Fruit fly (Drosophila melanogaster) whole organism, wandering third instar larva: ENCODE data around the gene Rh5.

ENCODE experiments used
- Abd-B ChIP-seq: fragments of >200 bp; optimal IDR thresholded peaks from 2 replicates; lab custom pipeline; 2017; ENCODE audit warnings: missing biosample characterization, missing genetic modification characterization
- CG32264 ChIP-seq: fragments of 200-800 bp; sonication (Bioruptor generic); optimal IDR thresholded peaks from 2 replicates; lab custom pipeline; 2016; ENCODE audit warnings: missing biosample characterization, missing genetic modification characterization
- CG9705 ChIP-seq: fragments of 200-800 bp; sonication (Bioruptor generic); optimal IDR thresholded peaks from 2 replicates; lab custom pipeline; 2018; ENCODE audit warnings: missing biosample characterization, mild to moderate bottlenecking, missing genetic modification characterization
- CrebA ChIP-seq: fragments of 200-800 bp; sonication (Bioruptor generic); optimal IDR thresholded peaks from 2 replicates; lab custom pipeline; 2016; ENCODE audit warnings: missing biosample characterization, mild to moderate bottlenecking, missing genetic modification characterization, borderline replicate concordance
- Dfd ChIP-seq: fragments of >200 bp; optimal IDR thresholded peaks from 2 replicates; lab custom pipeline; 2017; ENCODE audit warnings: missing biosample characterization, missing genetic modification characterization
- Dif ChIP-seq: fragments of 200-275, 200-300 bp; sonication (Bioruptor generic); optimal IDR thresholded peaks from 2 replicates; lab custom pipeline; 2018; ENCODE audit warnings: missing biosample characterization, missing genetic modification characterization; ENCODE audit not compliant: partially characterized antibody
- GATAd ChIP-seq: sonication (Bioruptor generic); optimal IDR thresholded peaks from 2 replicates; lab custom pipeline; 2016; ENCODE audit warnings: missing biosample characterization, missing genetic modification characterization
- HLH106 ChIP-seq: fragments of 200-800 bp; optimal IDR thresholded peaks from 3 replicates; lab custom pipeline; 2019; ENCODE audit warnings: missing biosample characterization, mild to moderate bottlenecking, missing genetic modification characterization, moderate library complexity
- Hnf4 ChIP-seq: fragments of 200-800 bp; sonication (Bioruptor generic); optimal IDR thresholded peaks from 2 replicates; lab custom pipeline; 2016; ENCODE audit warnings: missing biosample characterization, mild to moderate bottlenecking, missing genetic modification characterization
- Hr78 ChIP-seq: fragments of >200 bp; optimal IDR thresholded peaks from 2 replicates; lab custom pipeline; 2017; ENCODE audit warnings: missing biosample characterization, missing genetic modification characterization
- Hr83 ChIP-seq: fragments of 200-300 bp; sonication (Bioruptor generic); optimal IDR thresholded peaks from 2 replicates; lab custom pipeline; 2016; ENCODE audit warnings: missing biosample characterization, mild to moderate bottlenecking, missing genetic modification characterization, moderate library complexity; ENCODE audit not compliant: poor library complexity, severe bottlenecking
- Jra ChIP-seq: sonication (Bioruptor generic); optimal IDR thresholded peaks from 2 replicates; lab custom pipeline; 2016; ENCODE audit warnings: missing biosample characterization, missing genetic modification characterization
- Mio ChIP-seq: sonication (Bioruptor generic); optimal IDR thresholded peaks from 2 replicates; lab custom pipeline; 2016; ENCODE audit warnings: missing biosample characterization, missing genetic modification characterization
- Myc ChIP-seq: fragments of >200 bp; optimal IDR thresholded peaks from 2 replicates; lab custom pipeline; 2017
- N ChIP-seq: fragments of >200 bp; optimal IDR thresholded peaks from 2 replicates; lab custom pipeline; 2018; ENCODE audit warnings: missing biosample characterization, missing external identifiers, missing genetic modification characterization
- OdsH ChIP-seq: fragments of 200-800 bp; sonication (Bioruptor generic); optimal IDR thresholded peaks from 2 replicates; lab custom pipeline; 2016; ENCODE audit warnings: missing biosample characterization, mild to moderate bottlenecking, missing genetic modification characterization
- Rel ChIP-seq, 2 experiments: fragments of 200-800 bp; sonication (Bioruptor generic) in 1 of 2; optimal IDR thresholded peaks; 2 replicates in 1 of 2; 3 replicates in 1 of 2; lab custom pipeline; 2016 to 2019; ENCODE audit warnings: mild to moderate bottlenecking in 2 of 2, missing biosample characterization in 2 of 2, missing genetic modification characterization in 2 of 2, moderate library complexity in 1 of 2
- Sp1 ChIP-seq: fragments of 200-800 bp; sonication (Bioruptor generic); optimal IDR thresholded peaks from 3 replicates; lab custom pipeline; 2019; ENCODE audit warnings: missing biosample characterization, mild to moderate bottlenecking, missing genetic modification characterization, moderate library complexity
- Vsx2 ChIP-seq: fragments of 200-300, 225-300 bp; sonication (Bioruptor generic); optimal IDR thresholded peaks from 2 replicates; lab custom pipeline; 2018; ENCODE audit warnings: missing biosample characterization, missing genetic modification characterization; ENCODE audit not compliant: partially characterized antibody
- br ChIP-seq: fragments of 200-800 bp; sonication (Bioruptor generic); optimal IDR thresholded peaks from 2 replicates; lab custom pipeline; 2016; ENCODE audit warnings: missing biosample characterization, missing genetic modification characterization
- brk ChIP-seq: fragments of 200-800 bp; sonication (Bioruptor generic); optimal IDR thresholded peaks from 2 replicates; lab custom pipeline; 2016; ENCODE audit warnings: missing biosample characterization, mild to moderate bottlenecking, missing genetic modification characterization
- dl ChIP-seq, 2 experiments: fragments of 175-275, 200-275 bp in 1 of 2; fragments of 200-275 bp in 1 of 2; sonication (Bioruptor generic); optimal IDR thresholded peaks; lab custom pipeline; 2018; ENCODE audit warnings: mild to moderate bottlenecking in 2 of 2, missing biosample characterization in 2 of 2, missing genetic modification characterization in 2 of 2, moderate library complexity in 2 of 2; ENCODE audit not compliant: partially characterized antibody in 2 of 2, insufficient read depth in 1 of 2
- dmrt93B ChIP-seq: fragments of 200-800 bp; sonication (Bioruptor generic); optimal IDR thresholded peaks from 2 replicates; lab custom pipeline; 2018; ENCODE audit warnings: missing biosample characterization, mild to moderate bottlenecking, missing genetic modification characterization
- dsf ChIP-seq: sonication (Bioruptor generic); optimal IDR thresholded peaks from 2 replicates; lab custom pipeline; 2016; ENCODE audit warnings: missing biosample characterization, missing genetic modification characterization, borderline replicate concordance
- ey ChIP-seq: fragments of 200-800 bp; sonication (Bioruptor generic); optimal IDR thresholded peaks from 2 replicates; lab custom pipeline; 2016; ENCODE audit warnings: missing biosample characterization, missing genetic modification characterization
- foxo ChIP-seq, 2 experiments: fragments of 200-800 bp; sonication (Bioruptor generic); optimal IDR thresholded peaks; 2 replicates in 1 of 2; 3 replicates in 1 of 2; lab custom pipeline; 2016 to 2017; ENCODE audit warnings: missing biosample characterization in 2 of 2, missing genetic modification characterization in 2 of 2
- fru ChIP-seq: fragments of 200-800 bp; sonication (Bioruptor generic); optimal IDR thresholded peaks from 3 replicates; lab custom pipeline; 2016; ENCODE audit warnings: missing biosample characterization, mild to moderate bottlenecking, missing genetic modification characterization
- h ChIP-seq: fragments of 200-800 bp; sonication (Bioruptor generic); optimal IDR thresholded peaks from 3 replicates; lab custom pipeline; 2016; ENCODE audit warnings: missing biosample characterization, mild to moderate bottlenecking, missing genetic modification characterization
- jim ChIP-seq: fragments of 175-275, 200-325 bp; sonication (Bioruptor generic); optimal IDR thresholded peaks from 2 replicates; lab custom pipeline; 2016; ENCODE audit warnings: missing biosample characterization, mild to moderate bottlenecking, missing genetic modification characterization
- lola ChIP-seq: fragments of >200 bp; optimal IDR thresholded peaks from 2 replicates; lab custom pipeline; 2017; ENCODE audit warnings: missing biosample characterization, missing genetic modification characterization
- pan ChIP-seq: fragments of >200 bp; optimal IDR thresholded peaks from 2 replicates; lab custom pipeline; 2017
- psq ChIP-seq: fragments of 200-800 bp; sonication (Bioruptor generic); optimal IDR thresholded peaks from 3 replicates; lab custom pipeline; 2017; ENCODE audit warnings: missing biosample characterization, mild to moderate bottlenecking, missing genetic modification characterization, moderate library complexity
- rgr ChIP-seq: fragments of 200-800 bp; sonication (Bioruptor generic); optimal IDR thresholded peaks from 3 replicates; lab custom pipeline; 2016; ENCODE audit warnings: missing biosample characterization, mild to moderate bottlenecking, missing genetic modification characterization
- sage ChIP-seq: fragments of 200-800 bp; sonication (Bioruptor generic); optimal IDR thresholded peaks from 2 replicates; lab custom pipeline; 2016; ENCODE audit warnings: missing biosample characterization, mild to moderate bottlenecking, missing genetic modification characterization
- sv ChIP-seq: fragments of 200-800 bp; sonication (Bioruptor generic); optimal IDR thresholded peaks from 3 replicates; lab custom pipeline; 2016; ENCODE audit warnings: missing biosample characterization, missing genetic modification characterization
- tai ChIP-seq: sonication (Bioruptor generic); optimal IDR thresholded peaks from 2 replicates; lab custom pipeline; 2016; ENCODE audit warnings: missing biosample characterization, missing genetic modification characterization
- usp ChIP-seq: fragments of >200 bp; optimal IDR thresholded peaks from 2 replicates; lab custom pipeline; 2017; ENCODE audit warnings: missing biosample characterization, missing genetic modification characterization
- woc ChIP-seq: sonication (Bioruptor generic); optimal IDR thresholded peaks from 2 replicates; lab custom pipeline; 2016; ENCODE audit warnings: missing biosample characterization, mild to moderate bottlenecking, missing genetic modification characterization

The Rh5 gene

dm6 chr2L:11987945-11988344, 20.0 kb upstream of the Rh5 start, which contains the start of the genes CG6686 and CG34163:
Gene CG6686, minus strand, starts transcription at chr2L:11988039.
Gene CG34163, plus strand, starts transcription at chr2L:11988270.
- TF ChIP-seq Sp1 (no peak), Dif (GFP tag; lab: Kevin White, UChicago) (no peak), tai (GFP tag; lab: Kevin White, UChicago) (no peak), dsf (GFP tag; lab: Kevin White, UChicago) (no peak), Jra (GFP tag; lab: Kevin White, UChicago) (no peak), dmrt93B (GFP tag; lab: Kevin White, UChicago) (no peak), woc (GFP tag; lab: Kevin White, UChicago) (no peak), HLH106 (tag; lab: Kevin White, UChicago) (peak; percentile 47), ey (GFP tag; lab: Kevin White, UChicago) (peak; percentile 59), Rel (GFP tag; optimal IDR thresholded peaks at IDR 0.05; lab: Kevin White, UChicago) (no peak), Rel (tag; optimal IDR thresholded peaks at IDR 0.05; lab: Kevin White, UChicago) (peak; percentile 15), Hr78 (GFP tag; lab: Kevin White, UChicago) (no peak), jim (GFP tag; lab: Kevin White, UChicago) (no peak), pan (lab: Kevin White, UChicago) (no peak), Hnf4 (no peak), Vsx2 (no peak), dl (GFP tag; optimal IDR thresholded peaks at IDR 0.05; lab: Kevin White, UChicago; ENCODE audit: insufficient read depth in 1 of 2, partially characterized antibody in 2 of 2) (no peak), br (GFP tag; lab: Kevin White, UChicago) (no peak), GATAd (GFP tag; lab: Kevin White, UChicago) (peak; percentile 19), psq (peak; percentile 45), CG32264 (no peak), Mio (GFP tag; lab: Kevin White, UChicago) (no peak), usp (no peak), Dfd (GFP tag; lab: Kevin White, UChicago) (no peak), OdsH (peak; percentile 50), N (GFP tag; lab: Kevin White, UChicago) (no peak), foxo (GFP tag; optimal IDR thresholded peaks at IDR 0.05; lab: Kevin White, UChicago) (no peak), fru (GFP tag; lab: Kevin White, UChicago) (no peak), rgr (GFP tag; lab: Kevin White, UChicago) (no peak), sage (GFP tag; lab: Kevin White, UChicago) (no peak), brk (no peak), sv (GFP tag; lab: Kevin White, UChicago) (no peak), CrebA (GFP tag; lab: Kevin White, UChicago) (no peak), lola (GFP tag; lab: Kevin White, UChicago) (no peak), Abd-B (GFP tag; lab: Kevin White, UChicago) (no peak), CG9705 (GFP tag; lab: Kevin White, UChicago) (no peak), h (GFP tag; lab: Kevin White, UChicago) (no peak), Myc (lab: Kevin White, UChicago) (peak; percentile 77), Hr83 (GFP tag; lab: Kevin White, UChicago) (no peak)

- TF ChIP-seq Rel (GFP tag; optimal IDR thresholded peaks at IDR 0.05; lab: Kevin White, UChicago) (no peak), Rel (tag; optimal IDR thresholded peaks at IDR 0.05; lab: Kevin White, UChicago) (no peak), tai (GFP tag; lab: Kevin White, UChicago) (no peak), HLH106 (tag; lab: Kevin White, UChicago) (no peak), Myc (lab: Kevin White, UChicago) (no peak), fru (GFP tag; lab: Kevin White, UChicago) (no peak), Sp1 (no peak), jim (GFP tag; lab: Kevin White, UChicago) (no peak), psq (no peak), usp (no peak)
These were observed 18.7 kb upstream of the Rh5 start for dm6 chr2L:11989210-11989609.
